Fruit fly (Drosophila melanogaster) whole organism, prepupa: Measurements from ENCODE around the gene Jon65Aiii.
A peak's percentile ranks its signal among the peaks of the same experiment; 100 is the strongest.

Experiments
- CG6854 ChIP-seq: fragments of 200-800 bp; sonication (Bioruptor generic); optimal IDR thresholded peaks from 2 replicates; lab custom pipeline; 2017; ENCODE audit warnings: missing biosample characterization, mild to moderate bottlenecking, missing genetic modification characterization
- CG9139 ChIP-seq: fragments of 200-800 bp; sonication (Bioruptor generic); optimal IDR thresholded peaks from 3 replicates; lab custom pipeline; 2017; ENCODE audit warnings: missing biosample characterization, mild to moderate bottlenecking, missing genetic modification characterization
- Ets96B ChIP-seq: fragments of 200-800 bp; optimal IDR thresholded peaks from 2 replicates; lab custom pipeline; 2019; ENCODE audit warnings: missing biosample characterization, mild to moderate bottlenecking, missing genetic modification characterization, moderate library complexity
- Lpt ChIP-seq: fragments of 200-800 bp; sonication (Bioruptor generic); optimal IDR thresholded peaks from 3 replicates; lab custom pipeline; 2016; ENCODE audit warnings: missing biosample characterization, missing genetic modification characterization
- OdsH ChIP-seq: fragments of 200-800 bp; sonication (Bioruptor generic); optimal IDR thresholded peaks from 3 replicates; lab custom pipeline; 2016; ENCODE audit warnings: missing biosample characterization, missing genetic modification characterization
- Sox102F ChIP-seq: fragments of 200-800 bp; sonication (Bioruptor generic); optimal IDR thresholded peaks from 2 replicates; lab custom pipeline; 2016; ENCODE audit warnings: missing biosample characterization, mild to moderate bottlenecking, missing genetic modification characterization
- achi ChIP-seq: fragments of 200-800 bp; sonication (Bioruptor generic); optimal IDR thresholded peaks from 3 replicates; lab custom pipeline; 2016; ENCODE audit warnings: missing biosample characterization, missing genetic modification characterization
- dsx ChIP-seq: fragments of 200-800 bp; optimal IDR thresholded peaks from 3 replicates; lab custom pipeline; 2019; ENCODE audit warnings: missing biosample characterization, mild to moderate bottlenecking, missing genetic modification characterization, moderate library complexity; ENCODE audit not compliant: poor library complexity, severe bottlenecking
- fd59A ChIP-seq: fragments of 200-800 bp; sonication (Bioruptor generic); optimal IDR thresholded peaks from 2 replicates; lab custom pipeline; 2017; ENCODE audit warnings: missing biosample characterization, mild to moderate bottlenecking, missing genetic modification characterization, missing genetic modification reagents
- pdm3 ChIP-seq: fragments of 200-800 bp; sonication (Bioruptor generic); optimal IDR thresholded peaks from 3 replicates; lab custom pipeline; 2016; ENCODE audit warnings: missing biosample characterization, missing genetic modification characterization

DNA sequence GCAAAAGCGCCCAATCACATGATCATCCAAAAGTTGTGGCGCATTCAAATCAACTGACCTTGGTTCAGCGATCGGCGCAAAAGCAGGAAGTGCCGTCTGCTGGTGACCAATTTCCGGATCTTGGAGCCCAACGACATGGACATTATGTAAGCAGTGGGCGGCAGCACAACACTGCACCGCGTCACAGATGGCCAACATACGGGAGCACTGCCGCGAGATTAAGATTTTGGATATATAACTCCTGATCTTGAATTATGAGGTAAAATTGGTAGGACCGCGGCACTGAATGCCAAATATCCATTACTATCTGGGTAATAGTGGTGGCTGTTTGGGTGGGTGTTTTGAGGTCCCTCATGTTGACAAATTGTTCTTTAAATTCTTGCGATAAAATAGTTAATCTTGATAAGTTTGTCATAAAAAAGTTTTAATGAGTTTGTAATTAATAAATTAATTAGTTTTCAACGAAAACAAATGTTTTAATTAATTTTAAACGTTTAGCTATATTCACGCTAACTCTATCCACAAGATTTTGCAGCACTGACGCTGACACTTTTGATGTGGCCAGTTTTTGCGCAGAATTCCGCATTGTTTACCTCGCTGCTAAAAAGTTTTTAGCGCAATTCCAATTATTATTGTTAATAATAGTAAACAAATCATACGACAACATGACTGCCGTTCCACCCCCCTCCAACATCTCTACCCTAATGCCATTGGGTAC lies 24.6 kb downstream of the Jon65Aiii start, which contains the start of the genes CG13295 and CG6610:
- no peak for TF ChIP-seq OdsH (GFP tag; lab: Kevin White, UChicago)
- peak; percentile 22 for TF ChIP-seq fd59A
- TF ChIP-seq Sox102F (GFP tag; lab: Kevin White, UChicago), result peak; percentile 9
- no peak for TF ChIP-seq CG6854 (GFP tag; lab: Kevin White, UChicago)
- no peak for TF ChIP-seq Lpt (GFP tag; lab: Kevin White, UChicago)
- TF ChIP-seq Ets96B (tag; lab: Kevin White, UChicago), result peak; percentile 45
- TF ChIP-seq dsx (GFP tag; lab: Kevin White, UChicago), result no peak
- no peak for TF ChIP-seq pdm3
- peak; percentile 15 for TF ChIP-seq CG9139 (GFP tag; lab: Kevin White, UChicago)
- peak; percentile 44 for TF ChIP-seq achi (GFP tag; lab: Kevin White, UChicago)
